Worm (Caenorhabditis elegans) whole organism, L4 larva: ENCODE results near the gene C50F4.12.
A peak's percentile ranks its signal among the peaks of the same experiment; 100 is the strongest.

Source experiments
- R02D3.7 ChIP-seq: fragments of 150-350 bp; sonication (generic microtip); optimal IDR thresholded peaks from 3 replicates; lab custom pipeline; 2014; ENCODE audit warnings: missing biosample characterization, missing genetic modification characterization
- T26A8.4 ChIP-seq: fragments of 200-800 bp; sonication (Bioruptor generic); IDR thresholded peaks from 2 replicates; pipeline ENCODE4 v1.3.6; 2022; ENCODE audit warnings: missing genetic modification characterization, missing compliant biosample characterization
- aly-2 ChIP-seq: sonication (generic microtip); optimal IDR thresholded peaks from 2 replicates; lab custom pipeline; 2018; ENCODE audit warnings: missing biosample characterization, missing genetic modification characterization
- ceh-28 ChIP-seq: fragments of 150-350 bp; optimal IDR thresholded peaks from 2 replicates; lab custom pipeline; 2014; ENCODE audit warnings: missing biosample characterization, missing genetic modification reagents, missing genetic modification characterization
- ceh-62 ChIP-seq: sonication (generic microtip); optimal IDR thresholded peaks from 2 replicates; lab custom pipeline; 2017; ENCODE audit warnings: missing biosample characterization, missing genetic modification characterization
- ces-1 ChIP-seq: fragments of 150-350 bp; sonication (generic microtip); optimal IDR thresholded peaks from 4 replicates; lab custom pipeline; 2014; ENCODE audit warnings: missing biosample characterization, missing genetic modification reagents, missing genetic modification characterization
- daf-16 ChIP-seq, 3 experiments: sonication (generic microtip); optimal IDR thresholded peaks; 2 replicates each; lab custom pipeline; 2016 to 2017; ENCODE audit warnings: missing genetic modification characterization in 3 of 3, missing genetic modification reagents in 3 of 3, mild to moderate bottlenecking in 2 of 3, missing compliant biosample characterization in 2 of 3, missing biosample characterization in 1 of 3, moderate library complexity in 1 of 3
- daf-8 ChIP-seq: fragments of 200-800 bp; sonication (Bioruptor generic); IDR thresholded peaks from 2 replicates; pipeline ENCODE4 v1.3.6; 2022; ENCODE audit warnings: missing genetic modification characterization, missing compliant biosample characterization
- fkh-10 ChIP-seq: fragments of 150-350 bp; optimal IDR thresholded peaks from 2 replicates; lab custom pipeline; 2014; ENCODE audit warnings: missing biosample characterization, missing genetic modification reagents, missing genetic modification characterization
- lsy-2 ChIP-seq, 2 experiments: fragments of 150-350 bp in 1 of 2; sonication (generic microtip) in 1 of 2; optimal IDR thresholded peaks; 2 replicates each; lab custom pipeline; 2014 to 2017; ENCODE audit warnings: missing biosample characterization in 2 of 2, missing genetic modification characterization in 2 of 2
- nhr-11 ChIP-seq: fragments of 150-350 bp; optimal IDR thresholded peaks from 2 replicates; lab custom pipeline; 2014; ENCODE audit warnings: missing biosample characterization, missing genetic modification characterization
- unc-130 ChIP-seq: sonication (generic microtip); optimal IDR thresholded peaks from 2 replicates; lab custom pipeline; 2016; ENCODE audit warnings: missing genetic modification reagents, missing genetic modification characterization, missing compliant biosample characterization
- zfp-3 ChIP-seq: fragments of 200-800 bp; sonication (Bioruptor generic); conservative IDR thresholded peaks from 2 replicates; pipeline ENCODE4 v1.3.6; 2022; ENCODE audit warnings: missing genetic modification reagents, missing genetic modification characterization, missing compliant biosample characterization
- ztf-11 ChIP-seq: fragments of 150-350 bp; optimal IDR thresholded peaks from 2 replicates; lab custom pipeline; 2014; ENCODE audit warnings: missing biosample characterization, missing genetic modification characterization

DNA sequence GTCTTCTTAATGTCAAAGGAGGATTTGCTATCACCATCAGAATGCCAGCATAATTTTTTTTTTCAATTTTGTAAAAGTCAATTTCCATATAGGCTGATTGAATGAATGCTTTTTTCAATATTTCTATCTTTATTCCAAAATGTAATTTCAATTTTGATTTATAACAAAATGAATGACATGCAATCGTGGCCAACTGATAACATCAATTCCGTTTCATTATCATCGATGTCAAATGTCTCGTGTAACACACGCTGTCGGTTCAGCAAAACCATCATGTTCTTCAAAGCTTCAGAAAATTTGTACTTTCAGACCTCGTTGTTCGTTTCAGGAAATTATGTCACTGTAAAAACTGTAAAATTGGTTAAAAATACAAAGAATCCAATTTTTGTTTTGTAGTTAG, 32.6 kb downstream of the C50F4.12 start:
- no peak for TF ChIP-seq fkh-10 (GFP tag; lab: Kevin White, UChicago)
- no peak for TF ChIP-seq nhr-11
- TF ChIP-seq R02D3.7 (tag; lab: Kevin White, UChicago) = no peak
- no peak for TF ChIP-seq daf-8
- no peak for TF ChIP-seq zfp-3 (GFP tag; lab: Robert Waterston, UW)
- TF ChIP-seq aly-2 (tag; lab: Kevin White, UChicago) = no peak
- TF ChIP-seq ceh-62 (tag; lab: Kevin White, UChicago) = no peak
- no peak for TF ChIP-seq lsy-2 (tag; optimal IDR thresholded peaks at IDR 0.05; lab: Kevin White, UChicago)
- TF ChIP-seq ceh-28 = no peak
- TF ChIP-seq T26A8.4 (GFP tag; lab: Robert Waterston, UW) = no peak
- TF ChIP-seq ztf-11 = no peak
- TF ChIP-seq ces-1 (GFP tag; lab: Kevin White, UChicago) = no peak
- TF ChIP-seq daf-16 (GFP tag; optimal IDR thresholded peaks at IDR 0.05; lab: Kevin White, UChicago) = no peak
- TF ChIP-seq daf-16 (tag; optimal IDR thresholded peaks at IDR 0.05; lab: Kevin White, UChicago) = peak; percentile 25
- TF ChIP-seq unc-130 (GFP tag; lab: Kevin White, UChicago) = no peak
